Fruit fly (Drosophila melanogaster) whole organism, embryonic: ENCODE measurements around the gene Cby.

Experiments
- CG10147 ChIP-seq: fragments of 200-800 bp; sonication (Bioruptor generic); optimal IDR thresholded peaks from 2 replicates; lab custom pipeline; 2019; ENCODE audit warnings: missing biosample characterization, mild to moderate bottlenecking, missing genetic modification characterization, moderate library complexity
- CG1024 ChIP-seq: fragments of 200-800 bp; sonication (Bioruptor generic); IDR thresholded peaks from 2 replicates; pipeline ENCODE4 v1.3.6; 2022; ENCODE audit warnings: missing biosample characterization, missing genetic modification characterization
- CG11504 ChIP-seq: fragments of 200-800 bp; sonication (Bioruptor generic); optimal IDR thresholded peaks from 3 replicates; lab custom pipeline; 2019; ENCODE audit warnings: missing biosample characterization, mild to moderate bottlenecking, missing genetic modification characterization, moderate library complexity
- CG12104 ChIP-seq: fragments of 200-800 bp; sonication (Bioruptor generic); optimal IDR thresholded peaks from 3 replicates; lab custom pipeline; 2016; ENCODE audit warnings: missing biosample characterization, missing genetic modification characterization
- CG12391 ChIP-seq: fragments of 200-800 bp; sonication (Bioruptor generic); optimal IDR thresholded peaks from 3 replicates; lab custom pipeline; 2018; ENCODE audit warnings: missing biosample characterization, mild to moderate bottlenecking, missing genetic modification characterization, moderate library complexity
- CG13296 ChIP-seq: fragments of 200-800 bp; sonication (Bioruptor generic); optimal IDR thresholded peaks from 3 replicates; lab custom pipeline; 2018; ENCODE audit warnings: missing biosample characterization, mild to moderate bottlenecking, missing genetic modification characterization
- CG13424 ChIP-seq: fragments of 200-800 bp; sonication (Bioruptor generic); optimal IDR thresholded peaks from 2 replicates; lab custom pipeline; 2019; ENCODE audit warnings: missing biosample characterization, mild to moderate bottlenecking, missing genetic modification characterization, moderate library complexity
- CG13624 ChIP-seq: fragments of 200-800 bp; sonication (Bioruptor generic); optimal IDR thresholded peaks from 2 replicates; lab custom pipeline; 2016; ENCODE audit warnings: missing biosample characterization, missing genetic modification characterization
- CG13775 ChIP-seq: fragments of 200-800 bp; sonication (Bioruptor generic); optimal IDR thresholded peaks from 3 replicates; lab custom pipeline; 2017; ENCODE audit warnings: missing biosample characterization, mild to moderate bottlenecking, missing genetic modification characterization
- CG18262 ChIP-seq: fragments of 200-800 bp; optimal IDR thresholded peaks from 3 replicates; lab custom pipeline; 2019; ENCODE audit warnings: missing biosample characterization, mild to moderate bottlenecking, missing genetic modification characterization, moderate library complexity
- CG2712 ChIP-seq: fragments of 200-800 bp; optimal IDR thresholded peaks from 3 replicates; lab custom pipeline; 2019; ENCODE audit warnings: missing biosample characterization, mild to moderate bottlenecking, missing genetic modification characterization, moderate library complexity
- CG3726 ChIP-seq: fragments of 200-800 bp; sonication (Bioruptor generic); IDR thresholded peaks from 3 replicates; pipeline ENCODE4, ENCODE4 v1.3.6; 2022; ENCODE audit warnings: missing biosample characterization, missing genetic modification characterization
- CG3995 ChIP-seq: fragments of 200-800 bp; sonication (Bioruptor generic); optimal IDR thresholded peaks from 3 replicates; lab custom pipeline; 2016; ENCODE audit warnings: missing biosample characterization, missing genetic modification characterization
- CG5245 ChIP-seq: fragments of 200-800 bp; sonication (Bioruptor generic); optimal IDR thresholded peaks from 3 replicates; lab custom pipeline; 2016; ENCODE audit warnings: missing biosample characterization, missing genetic modification characterization
- CG6272 ChIP-seq: fragments of 200-800 bp; sonication (Bioruptor generic); IDR thresholded peaks from 2 replicates; pipeline ENCODE4 v1.3.6; 2022; ENCODE audit warnings: missing biosample characterization, missing genetic modification characterization
- CG6689 ChIP-seq: fragments of 200-800 bp; sonication (Bioruptor generic); IDR thresholded peaks from 2 replicates; pipeline ENCODE4 v1.3.6; 2022; ENCODE audit warnings: missing biosample characterization, missing genetic modification characterization
- CG7556 ChIP-seq: fragments of 200-800 bp; sonication (Bioruptor generic); optimal IDR thresholded peaks from 2 replicates; lab custom pipeline; 2017; ENCODE audit warnings: missing biosample characterization, mild to moderate bottlenecking, missing genetic modification characterization
- CG8089 ChIP-seq: fragments of 200-800 bp; sonication (Bioruptor generic); optimal IDR thresholded peaks from 3 replicates; lab custom pipeline; 2016; ENCODE audit warnings: missing biosample characterization, missing genetic modification characterization
- CG8281 ChIP-seq: fragments of 200-800 bp; sonication (Bioruptor generic); optimal IDR thresholded peaks from 2 replicates; lab custom pipeline; 2018; ENCODE audit warnings: missing biosample characterization, mild to moderate bottlenecking, missing genetic modification characterization, moderate library complexity
- CG9609 ChIP-seq: fragments of 200-800 bp; sonication (Bioruptor generic); optimal IDR thresholded peaks from 3 replicates; lab custom pipeline; 2016; ENCODE audit warnings: missing biosample characterization, missing genetic modification characterization
- Drgx ChIP-seq: fragments of 200-800 bp; sonication (Bioruptor generic); IDR thresholded peaks from 2 replicates; pipeline ENCODE4 v1.3.6; 2022; ENCODE audit warnings: missing biosample characterization, missing genetic modification characterization
- MBD-R2 ChIP-seq: fragments of 200-800 bp; sonication (Bioruptor generic); IDR thresholded peaks from 2 replicates; pipeline ENCODE4 v1.3.6; 2022; ENCODE audit warnings: missing biosample characterization, missing genetic modification characterization
- Mrtf ChIP-seq: fragments of 200-800 bp; sonication (Bioruptor generic); IDR thresholded peaks from 3 replicates; pipeline ENCODE4 v1.3.6; 2022; ENCODE audit warnings: missing biosample characterization, missing genetic modification characterization
- Myb ChIP-seq: fragments of 200-800 bp; sonication (Bioruptor generic); optimal IDR thresholded peaks from 2 replicates; lab custom pipeline; 2016; ENCODE audit warnings: missing biosample characterization, missing genetic modification characterization
- NfI ChIP-seq: fragments of 200-800 bp; sonication (Bioruptor generic); optimal IDR thresholded peaks from 3 replicates; lab custom pipeline; 2018; ENCODE audit warnings: missing biosample characterization, mild to moderate bottlenecking, missing genetic modification characterization, moderate library complexity
- Ravus ChIP-seq: fragments of 200-800 bp; sonication (Bioruptor generic); IDR thresholded peaks from 2 replicates; pipeline ENCODE4 v1.3.6; 2022; ENCODE audit warnings: missing biosample characterization, missing genetic modification characterization
- Rfx ChIP-seq: fragments of 200-800 bp; sonication (Bioruptor generic); IDR thresholded peaks from 2 replicates; pipeline ENCODE4 v1.3.6; 2022; ENCODE audit warnings: missing biosample characterization, missing genetic modification characterization
- Sry-δ ChIP-seq: fragments of 200-800 bp; sonication (Bioruptor generic); optimal IDR thresholded peaks from 2 replicates; lab custom pipeline; 2016; ENCODE audit warnings: missing biosample characterization, missing genetic modification characterization
- Xrp1 ChIP-seq: fragments of 200-800 bp; sonication (Bioruptor generic); IDR thresholded peaks from 2 replicates; pipeline ENCODE4 v1.3.6; 2022; ENCODE audit warnings: missing biosample characterization, missing genetic modification characterization
- az2 ChIP-seq: fragments of 200-800 bp; sonication (Bioruptor generic); optimal IDR thresholded peaks from 3 replicates; lab custom pipeline; 2016; ENCODE audit warnings: missing biosample characterization, missing genetic modification characterization
- bcd ChIP-seq: fragments of 200-800 bp; sonication (Bioruptor generic); optimal IDR thresholded peaks from 2 replicates; lab custom pipeline; 2017; ENCODE audit warnings: missing biosample characterization, mild to moderate bottlenecking, missing genetic modification characterization
- gro ChIP-seq: fragments of 200-800 bp; sonication (Bioruptor generic); optimal IDR thresholded peaks from 2 replicates; lab custom pipeline; 2016; ENCODE audit warnings: missing biosample characterization, missing genetic modification characterization
- hkb ChIP-seq, 2 experiments: fragments of 200-800 bp in 1 of 2; fragments of >200 bp in 1 of 2; sonication (Bioruptor generic) in 1 of 2; IDR thresholded peaks in 1 of 2; optimal IDR thresholded peaks in 1 of 2; 2 replicates each; pipeline versions ENCODE4 v1.3.6 to Lab custom; 2017 to 2022; ENCODE audit warnings: missing biosample characterization in 1 of 2, missing genetic modification characterization in 1 of 2
- ind ChIP-seq: fragments of 200-800 bp; sonication (Bioruptor generic); optimal IDR thresholded peaks from 3 replicates; lab custom pipeline; 2016; ENCODE audit warnings: missing biosample characterization, missing genetic modification characterization
- jing ChIP-seq: fragments of 200-800 bp; sonication (Bioruptor generic); optimal IDR thresholded peaks from 2 replicates; lab custom pipeline; 2018; ENCODE audit warnings: missing biosample characterization, mild to moderate bottlenecking, missing genetic modification characterization
- lab ChIP-seq: fragments of 200-800 bp; sonication (Bioruptor generic); optimal IDR thresholded peaks from 3 replicates; lab custom pipeline; 2017; ENCODE audit warnings: missing biosample characterization, missing genetic modification characterization, mild to moderate bottlenecking, moderate library complexity, missing genetic modification reagents
- lilli ChIP-seq: fragments of 200-800 bp; sonication (Bioruptor generic); optimal IDR thresholded peaks from 3 replicates; lab custom pipeline; 2016; ENCODE audit warnings: missing biosample characterization, missing genetic modification characterization
- otp ChIP-seq: fragments of 200-800 bp; sonication (Bioruptor generic); IDR thresholded peaks from 3 replicates; pipeline ENCODE4, ENCODE4 v1.3.6; 2022; ENCODE audit warnings: missing biosample characterization, missing genetic modification characterization
- pho ChIP-seq: fragments of 200-800 bp; sonication (Bioruptor generic); optimal IDR thresholded peaks from 2 replicates; lab custom pipeline; 2016; ENCODE audit warnings: missing biosample characterization, missing genetic modification characterization
- slbo ChIP-seq: fragments of 200-800 bp; sonication (Bioruptor generic); IDR thresholded peaks from 2 replicates; pipeline ENCODE4 v1.3.6; 2022; ENCODE audit warnings: missing biosample characterization, missing genetic modification characterization
- slp2 ChIP-seq: fragments of 200-800 bp; sonication (Bioruptor generic); optimal IDR thresholded peaks from 2 replicates; lab custom pipeline; 2016; ENCODE audit warnings: missing biosample characterization, missing genetic modification characterization
- sqz ChIP-seq: fragments of 200-800 bp; sonication (Bioruptor generic); optimal IDR thresholded peaks from 3 replicates; lab custom pipeline; 2018; ENCODE audit warnings: missing biosample characterization, mild to moderate bottlenecking, missing genetic modification characterization
- tin ChIP-seq: fragments of 200-800 bp; sonication (Bioruptor generic); optimal IDR thresholded peaks from 3 replicates; lab custom pipeline; 2016; ENCODE audit warnings: missing biosample characterization, missing genetic modification characterization
- tio ChIP-seq: fragments of 200-800 bp; sonication (Bioruptor generic); optimal IDR thresholded peaks from 2 replicates; lab custom pipeline; 2017; ENCODE audit warnings: missing biosample characterization, missing genetic modification characterization, inconsistent platforms
- tup ChIP-seq: fragments of 200-800 bp; sonication (Bioruptor generic); optimal IDR thresholded peaks from 2 replicates; lab custom pipeline; 2016; ENCODE audit warnings: missing biosample characterization, mild to moderate bottlenecking, missing genetic modification characterization, moderate library complexity
- unpg ChIP-seq: fragments of 200-800 bp; sonication (Bioruptor generic); optimal IDR thresholded peaks from 3 replicates; lab custom pipeline; 2018; ENCODE audit warnings: missing biosample characterization, mild to moderate bottlenecking, missing genetic modification characterization, moderate library complexity
- vvl ChIP-seq: fragments of 200-800 bp; sonication (Bioruptor generic); IDR thresholded peaks from 2 replicates; pipeline ENCODE4 v1.3.6; 2022; ENCODE audit warnings: missing biosample characterization, missing genetic modification characterization

The Cby gene

dm6 chr3R:21852579-21853233, 15.1 kb upstream of the Cby start (continued):
- TF ChIP-seq CG13296 (peak; percentile 15), CG6689 (0 out of 2 replicates have a peak, but pooled peaks have one; percentile 32), lab (GFP tag; lab: Kevin White, UChicago) (peak; percentile 52), ind (GFP tag; lab: Kevin White, UChicago) (no peak), CG12391 (tag; lab: Kevin White, UChicago) (peak; percentile 17), CG11504 (tag; lab: Kevin White, UChicago) (peak; percentile 57), tup (no peak), CG5245 (GFP tag; lab: Kevin White, UChicago) (no peak), az2 (no peak), CG10147 (GFP tag; lab: Kevin White, UChicago) (peak; percentile 36), jing (GFP tag; lab: Kevin White, UChicago) (no peak), Sry-δ (GFP tag; lab: Kevin White, UChicago) (no peak), CG1024 (GFP tag; lab: Robert Waterston, UW) (no peak), bcd (GFP tag; lab: Kevin White, UChicago) (peak; percentile 18), Mrtf (GFP tag; lab: Robert Waterston, UW) (no peak), CG8089 (no peak), CG13424 (peak; percentile 20), Xrp1 (GFP tag; lab: Robert Waterston, UW) (peak; percentile 26; the same call in 1 of the 2 replicates), Ravus (GFP tag; lab: Robert Waterston, UW) (no peak), tio (GFP tag; lab: Kevin White, UChicago) (no peak), MBD-R2 (GFP tag; lab: Robert Waterston, UW) (no peak), Myb (GFP tag; lab: Kevin White, UChicago) (peak; percentile 9), CG13624 (GFP tag; lab: Kevin White, UChicago) (peak; percentile 6), unpg (peak; percentile 19), NfI (GFP tag; lab: Kevin White, UChicago) (peak; percentile 19), CG9609 (GFP tag; lab: Kevin White, UChicago) (no peak), tin (GFP tag; lab: Kevin White, UChicago) (no peak), Drgx (GFP tag; lab: Robert Waterston, UW) (no peak), slbo (GFP tag; lab: Robert Waterston, UW) (peak; percentile 22; the same call in 1 of the 2 replicates), sqz (GFP tag; lab: Kevin White, UChicago) (peak; percentile 82), pho (GFP tag; lab: Kevin White, UChicago) (peak; percentile 23), gro (GFP tag; lab: Kevin White, UChicago) (no peak), CG8281 (tag; lab: Kevin White, UChicago) (no peak), CG2712 (tag; lab: Kevin White, UChicago) (peak; percentile 43), otp (GFP tag; lab: Robert Waterston, UW) (0 out of 3 replicates have a peak, but pooled peaks have one; percentile 19), slp2 (no peak), CG13775 (peak; percentile 15), hkb (optimal IDR thresholded peaks at IDR 0.05; lab: Kevin White, UChicago) (no peak), hkb (GFP tag; IDR thresholded peaks at IDR 0.05; lab: Robert Waterston, UW) (0 out of 2 replicates have a peak, but pooled peaks have one; percentile 8), CG7556 (GFP tag; lab: Kevin White, UChicago) (peak; percentile 46), CG6272 (GFP tag; lab: Robert Waterston, UW) (no peak), CG12104 (peak; percentile 16), lilli (GFP tag; lab: Kevin White, UChicago) (peak; percentile 53), CG18262 (tag; lab: Kevin White, UChicago) (no peak), CG3995 (GFP tag; lab: Kevin White, UChicago) (no peak), CG3726 (no peak), Rfx (peak; percentile 49), vvl (peak; percentile 41; the same call in 1 of the 2 replicates)
